Fruit fly (Drosophila melanogaster) Kc167 (cell line): Measurements from ENCODE around the gene CG16813.

Source experiments
- h ChIP-seq: fragments of >200 bp; optimal IDR thresholded peaks from 3 replicates; lab custom pipeline; 2018; ENCODE audit warnings: missing external identifiers
- insv ChIP-seq: fragments of >200 bp; optimal IDR thresholded peaks from 3 replicates; lab custom pipeline; 2018; ENCODE audit warnings: missing external identifiers

dm6 chr2L:13268040-13268652, 40.8 kb downstream of the CG16813 start:
- TF ChIP-seq insv (lab: Kevin White, UChicago) (no peak), h (lab: Kevin White, UChicago) (no peak)
